Worm (Caenorhabditis elegans): Measurements from ENCODE around the gene F55A11.6.
A peak's percentile ranks its signal among the peaks of the same experiment; 100 is the strongest.

DNA sequence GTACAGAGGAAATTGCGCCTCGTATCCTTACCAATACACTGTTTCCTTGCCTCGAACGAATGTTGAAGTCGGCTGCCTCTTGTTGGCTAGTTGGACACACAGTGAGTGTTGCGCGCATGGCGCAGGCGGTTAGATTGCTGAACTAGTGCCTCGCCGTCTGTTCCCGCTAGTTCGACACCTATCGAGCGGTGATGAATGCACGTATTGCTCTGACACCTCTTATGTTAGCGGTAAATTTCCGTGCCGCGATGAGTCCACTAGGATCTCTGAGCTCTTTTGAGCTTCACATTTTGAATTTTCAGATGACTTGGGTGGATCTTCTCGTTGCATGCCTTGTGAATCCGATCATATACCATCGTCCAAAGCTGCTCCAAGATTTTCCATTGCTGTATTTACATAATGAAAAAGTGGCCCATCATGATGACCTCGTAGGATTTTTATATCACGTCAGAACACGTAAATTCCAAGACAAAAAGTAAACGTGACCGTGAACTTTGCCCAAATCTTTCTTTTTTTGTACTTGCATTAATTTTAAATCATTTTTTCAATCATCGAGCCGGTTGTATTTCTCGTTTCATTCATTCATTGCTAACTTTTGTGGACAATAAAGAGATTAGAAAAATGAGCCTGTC, 6.3 kb downstream of the F55A11.6 start, which contains the start of gene F55A11.11:
- TF ChIP-seq ztf-23 (GFP tag; IDR thresholded peaks at IDR 0.05) (peak; percentile 97), ref-1 (GFP tag; conservative IDR thresholded peaks at IDR 0.05) (peak; percentile 93)
